Worm (Caenorhabditis elegans) whole organism, late embryonic: ENCODE data around the gene C38D4.7.

Experiments
- C08G9.2 ChIP-seq: sonication (generic microtip); optimal IDR thresholded peaks from 2 replicates; lab custom pipeline; 2016; ENCODE audit warnings: mild to moderate bottlenecking, missing genetic modification characterization, moderate library complexity, missing compliant biosample characterization
- dve-1 ChIP-seq: sonication (generic microtip); optimal IDR thresholded peaks from 2 replicates; lab custom pipeline; 2017; ENCODE audit warnings: antibody characterized with exemption, mild to moderate bottlenecking, missing genetic modification characterization, missing compliant biosample characterization
- hlh-13 ChIP-seq: fragments of 200-800 bp; sonication (Bioruptor generic); optimal IDR thresholded peaks from 2 replicates; lab custom pipeline; 2018; ENCODE audit warnings: mild to moderate bottlenecking, missing genetic modification characterization, missing compliant biosample characterization
- lim-6 ChIP-seq: sonication (generic microtip); optimal IDR thresholded peaks from 2 replicates; lab custom pipeline; 2016; ENCODE audit warnings: missing genetic modification characterization, missing compliant biosample characterization
- pha-4 ChIP-seq: fragments of 150-350 bp; optimal IDR thresholded peaks from 2 replicates; lab custom pipeline; 2018; ENCODE audit warnings: missing biosample characterization, missing genetic modification reagents, missing genetic modification characterization
- sdc-2 ChIP-seq: sonication (generic microtip); optimal IDR thresholded peaks from 2 replicates; lab custom pipeline; 2016; ENCODE audit warnings: missing genotype, missing genetic modification characterization, missing compliant biosample characterization
- ttx-3 ChIP-seq: sonication (generic microtip); optimal IDR thresholded peaks from 2 replicates; lab custom pipeline; 2016; ENCODE audit warnings: missing genetic modification reagents, missing genetic modification characterization, missing compliant biosample characterization

DNA sequence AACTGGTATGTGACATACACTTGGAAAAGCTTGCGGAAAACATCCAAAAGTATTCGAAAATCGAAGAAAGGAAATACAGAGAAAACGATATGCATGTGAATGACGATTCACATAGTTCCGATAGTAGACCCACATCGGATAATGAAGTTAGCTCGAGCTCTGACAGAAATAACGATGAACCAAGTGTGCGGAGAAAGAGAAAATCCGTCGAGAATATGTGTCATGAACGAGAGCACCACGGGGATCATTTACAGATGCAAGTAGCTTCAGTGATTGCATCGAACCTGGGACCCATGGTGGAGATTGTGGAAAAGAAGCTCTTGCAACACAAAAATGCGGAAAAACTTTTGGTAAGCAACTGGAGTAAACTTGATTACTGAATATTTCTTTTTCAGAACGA is 45.9 kb upstream of the C38D4.7 start:
- TF ChIP-seq pha-4 (tag; lab: Kevin White, UChicago) (no peak), ttx-3 (tag; lab: Kevin White, UChicago) (no peak), C08G9.2 (no peak), dve-1 (tag; lab: Kevin White, UChicago) (no peak), hlh-13 (GFP tag; lab: Kevin White, UChicago) (no peak), lim-6 (no peak), sdc-2 (no peak)
